Worm (Caenorhabditis elegans): ENCODE results near the gene rsu-1.

rsu-1 gene

ce11 chrIII:3471403-3472053 lies at the start of gene rsu-1 (continued):
- TF ChIP-seq gei-8 (GFP tag; optimal IDR thresholded peaks at IDR 0.05) (no peak), zag-1 (tag; optimal IDR thresholded peaks at IDR 0.05) (no peak), mdt-29 (GFP tag; IDR thresholded peaks at IDR 0.05) (no peak), lin-15B (tag; optimal IDR thresholded peaks at IDR 0.05) (no peak)

ce11 chrIII:3423924-3424323 lies 47.9 kb upstream of the rsu-1 start:
- TF ChIP-seq mes-2 (tag; optimal IDR thresholded peaks at IDR 0.05; ENCODE audit: poor library complexity, severe bottlenecking) (peak; percentile 42), nhr-76 (tag; optimal IDR thresholded peaks at IDR 0.05) (no peak)

ce11 chrIII:3425438-3425837 lies 46.4 kb upstream of the rsu-1 start, which contains the start of gene metl-18:
Gene metl-18 (plus strand): TSS chrIII:3425738.
- TF ChIP-seq ZK337.2 (GFP tag; IDR thresholded peaks at IDR 0.05) (no peak), hmg-1.1 (GFP tag; IDR thresholded peaks at IDR 0.05) (no peak), sdz-12 (GFP tag; optimal IDR thresholded peaks at IDR 0.05) (no peak), Y105C5A.15 (GFP tag; IDR thresholded peaks at IDR 0.05) (no peak), lin-1 (GFP tag; IDR thresholded peaks at IDR 0.05) (no peak), ces-1 (GFP tag; optimal IDR thresholded peaks at IDR 0.05) (no peak), skn-1 (tag; optimal IDR thresholded peaks at IDR 0.05) (no peak), zag-1 (tag; optimal IDR thresholded peaks at IDR 0.05) (no peak), F26F4.8 (GFP tag; conservative IDR thresholded peaks at IDR 0.05) (no peak)

ce11 chrIII:3426741-3427140 lies 45.1 kb upstream of the rsu-1 start:
- TF ChIP-seq zfp-3 (GFP tag; conservative IDR thresholded peaks at IDR 0.05) (peak; percentile 54; the same call in 1 of the 2 replicates), spr-1 (tag; optimal IDR thresholded peaks at IDR 0.05) (no peak), F49E8.2 (tag; optimal IDR thresholded peaks at IDR 0.05; ENCODE audit: borderline replicate concordance) (no peak), jun-1 (tag; optimal IDR thresholded peaks at IDR 0.05) (no peak), lim-7 (GFP tag; IDR thresholded peaks at IDR 0.05) (peak; percentile 79), daf-8 (GFP tag; IDR thresholded peaks at IDR 0.05) (no peak), madf-5 (GFP tag; IDR thresholded peaks at IDR 0.05) (0 out of 4 replicates have a peak, but pooled peaks of 1 of the 2 experiments have one; percentile 49), pha-4 (GFP tag; IDR thresholded peaks at IDR 0.05) (peak; percentile 50; the same call in 1 of the 2 replicates), pha-4 (tag; optimal IDR thresholded peaks at IDR 0.05) (no peak), tra-1 (GFP tag; IDR thresholded peaks at IDR 0.05) (0 out of 2 replicates have a peak, but pooled peaks have one; percentile 19), lin-1 (GFP tag; IDR thresholded peaks at IDR 0.05) (peak; percentile 22; the same call in 1 of the 2 replicates), set-16 (GFP tag; IDR thresholded peaks at IDR 0.05) (peak; percentile 74), ZK337.2 (GFP tag; IDR thresholded peaks at IDR 0.05) (0 out of 2 replicates have a peak, but pooled peaks have one; percentile 36), egl-43 (GFP tag; IDR thresholded peaks at IDR 0.05) (peak; percentile 83), nhr-25 (tag; optimal IDR thresholded peaks at IDR 0.05; ENCODE audit: borderline replicate concordance, insufficient read depth) (no peak), php-3 (GFP tag; IDR thresholded peaks at IDR 0.05) (0 out of 2 replicates have a peak, but pooled peaks have one; percentile 14), lir-3 (tag; optimal IDR thresholded peaks at IDR 0.05) (no peak), dmd-8 (GFP tag; IDR thresholded peaks at IDR 0.05) (peak; percentile 63; the same call in 1 of the 2 replicates), lin-38 (GFP tag; IDR thresholded peaks at IDR 0.05) (peak; percentile 66), duxl-1 (tag; optimal IDR thresholded peaks at IDR 0.05; ENCODE audit: poor library complexity) (peak; percentile 37), ctbp-1 (GFP tag; IDR thresholded peaks at IDR 0.05) (0 out of 2 replicates have a peak, but pooled peaks have one; percentile 43), T26A8.4 (GFP tag; IDR thresholded peaks at IDR 0.05) (0 out of 2 replicates have a peak, but pooled peaks have one; percentile 15), mdt-29 (GFP tag; IDR thresholded peaks at IDR 0.05) (0 out of 2 replicates have a peak, but pooled peaks have one; percentile 14), vab-7 (GFP tag; IDR thresholded peaks at IDR 0.05) (peak; percentile 51; the same call in 1 of the 2 replicates), hmg-1.1 (GFP tag; IDR thresholded peaks at IDR 0.05) (peak; percentile 49; the same call in 1 of the 2 replicates), dmd-6 (GFP tag; IDR thresholded peaks at IDR 0.05) (peak; percentile 36), arid-1 (GFP tag; conservative IDR thresholded peaks at IDR 0.05) (peak; percentile 83), nhr-6 (tag; optimal IDR thresholded peaks at IDR 0.05) (no peak), ceh-20 (GFP tag; IDR thresholded peaks at IDR 0.05) (0 out of 2 replicates have a peak, but pooled peaks have one; percentile 15)
